Worm (Caenorhabditis elegans) whole organism, mixed stage, embryonic: ENCODE data around the gene sdz-27.

ENCODE experiments used
- lin-32 ChIP-seq: fragments of 200-800 bp; sonication (Bioruptor generic); optimal IDR thresholded peaks from 2 replicates; lab custom pipeline; 2018; ENCODE audit warnings: mild to moderate bottlenecking, missing genetic modification characterization, missing compliant biosample characterization
- nhr-12 ChIP-seq: fragments of 150-350 bp; optimal IDR thresholded peaks from 2 replicates; lab custom pipeline; 2014; ENCODE audit warnings: missing biosample characterization, missing genetic modification characterization
- nhr-76 ChIP-seq: sonication (generic microtip); optimal IDR thresholded peaks from 2 replicates; lab custom pipeline; 2017; ENCODE audit warnings: missing biosample characterization, missing genetic modification characterization
- pha-4 ChIP-seq: fragments of 150-350 bp; optimal IDR thresholded peaks from 2 replicates; lab custom pipeline; 2018; ENCODE audit warnings: missing biosample characterization, missing genetic modification reagents, missing genetic modification characterization
- tbx-8 ChIP-seq: fragments of 200-800 bp; sonication (Bioruptor generic); optimal IDR thresholded peaks from 2 replicates; lab custom pipeline; 2018; ENCODE audit warnings: mild to moderate bottlenecking, missing genetic modification characterization, moderate library complexity, missing compliant biosample characterization
- ztf-11 ChIP-seq: fragments of 150-350 bp; optimal IDR thresholded peaks from 2 replicates; lab custom pipeline; 2014; ENCODE audit warnings: missing biosample characterization, missing genetic modification characterization

ce11 chrIV:11210781-11211256, 24.0 kb downstream of the sdz-27 start, which contains the start of gene adk-1:
- TF ChIP-seq ztf-11 (tag; lab: Kevin White, UChicago) (no peak), nhr-12 (tag; lab: Kevin White, UChicago) (no peak), tbx-8 (GFP tag; lab: Kevin White, UChicago) (no peak), pha-4 (tag; lab: Kevin White, UChicago) (no peak), nhr-76 (tag; lab: Kevin White, UChicago) (no peak), lin-32 (GFP tag; lab: Kevin White, UChicago) (no peak)
